Worm (Caenorhabditis elegans): ENCODE measurements around the gene T05C7.4.

The T05C7.4 gene

ce11 chrIV:51219-51618, 2.2 kb downstream of the T05C7.4 start (continued):
- TF ChIP-seq ZK546.5 (tag; optimal IDR thresholded peaks at IDR 0.05) (no peak), mdl-1 (tag; optimal IDR thresholded peaks at IDR 0.05) (no peak), nhr-237 (tag; optimal IDR thresholded peaks at IDR 0.05) (no peak), F13H6.1 (tag; optimal IDR thresholded peaks at IDR 0.05) (peak; percentile 62), elt-1 (tag; optimal IDR thresholded peaks at IDR 0.05) (no peak), lin-39 (tag; optimal IDR thresholded peaks at IDR 0.05) (no peak), nhr-6 (tag; optimal IDR thresholded peaks at IDR 0.05) (no peak), nhr-11 (tag; optimal IDR thresholded peaks at IDR 0.05) (no peak), lin-11 (tag; optimal IDR thresholded peaks at IDR 0.05) (no peak), ztf-4 (tag; optimal IDR thresholded peaks at IDR 0.05) (peak; percentile 15), lin-13 (GFP tag; optimal IDR thresholded peaks at IDR 0.05) (no peak), ztf-1 (GFP tag; conservative IDR thresholded peaks at IDR 0.05) (no peak)

ce11 chrIV:48780-49179, 4.7 kb downstream of the T05C7.4 start, which contains the start of gene frm-5.1:
frm-5.1 (minus strand) TSS chrIV:48880.
- TF ChIP-seq F13H6.1 (tag; optimal IDR thresholded peaks at IDR 0.05) = no peak

All from whole organism, L2 larva.